Worm (Caenorhabditis elegans) whole organism, L1 larva: Measurements from ENCODE around the gene spe-18.

Experiments used
- blmp-1 ChIP-seq: fragments of 150-350 bp; optimal IDR thresholded peaks from 2 replicates; lab custom pipeline; 2014; ENCODE audit warnings: missing biosample characterization, missing genetic modification characterization
- ceh-82 ChIP-seq, 3 experiments: fragments of 150-350 bp in 1 of 3; sonication (generic microtip) in 2 of 3; optimal IDR thresholded peaks; 2 replicates each; lab custom pipeline; 2014 to 2017; ENCODE audit warnings: missing biosample characterization in 3 of 3, missing genetic modification characterization in 3 of 3
- fos-1 ChIP-seq: fragments of 150-350 bp; optimal IDR thresholded peaks from 2 replicates; lab custom pipeline; 2014; ENCODE audit warnings: missing biosample characterization, missing genetic modification characterization
- jun-1 ChIP-seq: fragments of 150-350 bp; optimal IDR thresholded peaks from 2 replicates; lab custom pipeline; 2014; ENCODE audit warnings: missing biosample characterization, missing genetic modification reagents, missing genetic modification characterization
- lin-15B ChIP-seq: fragments of 150-350 bp; sonication (generic microtip); optimal IDR thresholded peaks from 3 replicates; lab custom pipeline; 2014; ENCODE audit warnings: missing biosample characterization, missing genetic modification characterization
- nhr-28 ChIP-seq: fragments of 150-350 bp; optimal IDR thresholded peaks from 2 replicates; lab custom pipeline; 2014; ENCODE audit warnings: missing biosample characterization, missing genetic modification characterization
- nhr-84 ChIP-seq: sonication (generic microtip); optimal IDR thresholded peaks from 2 replicates; lab custom pipeline; 2017; ENCODE audit warnings: missing biosample characterization, missing genetic modification characterization
- pag-3 ChIP-seq: sonication (generic microtip); optimal IDR thresholded peaks from 2 replicates; lab custom pipeline; 2017; ENCODE audit warnings: missing genetic modification characterization, mild to moderate bottlenecking, missing compliant biosample characterization, antibody characterized with exemption, borderline replicate concordance; ENCODE audit not compliant: insufficient read depth
- skn-1 ChIP-seq: fragments of 150-350 bp; optimal IDR thresholded peaks from 2 replicates; lab custom pipeline; 2014; ENCODE audit warnings: missing biosample characterization, missing genetic modification characterization
- snpc-4 ChIP-seq: fragments of 150-350 bp; optimal IDR thresholded peaks from 2 replicates; lab custom pipeline; 2014; ENCODE audit warnings: missing biosample characterization, missing genetic modification characterization
- snu-23 ChIP-seq: sonication (generic microtip); optimal IDR thresholded peaks from 2 replicates; lab custom pipeline; 2016; ENCODE audit warnings: missing genetic modification characterization, missing compliant biosample characterization
- sup-37 ChIP-seq: fragments of 200-800 bp; sonication (Bioruptor generic); optimal IDR thresholded peaks from 2 replicates; lab custom pipeline; 2018; ENCODE audit warnings: mild to moderate bottlenecking, missing genetic modification characterization, missing compliant biosample characterization

DNA sequence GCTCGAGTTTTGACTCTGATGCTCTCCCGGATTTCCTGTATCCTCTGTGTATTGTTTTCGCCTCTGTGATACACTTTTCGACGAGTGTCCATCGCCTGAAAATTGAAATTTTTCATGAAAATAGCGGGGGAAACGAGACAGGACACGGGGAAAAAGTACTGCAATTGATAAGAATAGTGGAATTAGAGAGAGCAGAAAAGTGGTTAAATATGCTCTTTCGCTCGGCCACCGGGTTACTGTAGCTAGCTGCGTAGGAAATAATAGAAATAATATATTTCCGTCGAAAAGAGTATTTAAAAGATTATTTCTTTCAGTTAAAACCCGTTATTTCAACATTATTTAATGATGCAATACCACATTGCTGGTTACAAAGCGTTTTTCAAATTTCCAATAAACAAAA, 36.5 kb downstream of the spe-18 start, which contains the start of gene rict-1:
- no peak for TF ChIP-seq sup-37 (GFP tag; lab: Kevin White, UChicago)
- no peak for TF ChIP-seq snu-23 (GFP tag; lab: Kevin White, UChicago)
- no peak for TF ChIP-seq skn-1 (tag; lab: Kevin White, UChicago)
- no peak for TF ChIP-seq nhr-84 (tag; lab: Kevin White, UChicago)
- no peak for TF ChIP-seq lin-15B (tag; lab: Kevin White, UChicago)
- TF ChIP-seq jun-1, result no peak
- TF ChIP-seq pag-3, result no peak
- TF ChIP-seq fos-1 (tag; lab: Kevin White, UChicago), result no peak
- TF ChIP-seq nhr-28, result no peak
- TF ChIP-seq ceh-82 (tag; optimal IDR thresholded peaks at IDR 0.05; lab: Kevin White, UChicago), result no peak
- TF ChIP-seq snpc-4, result no peak
- TF ChIP-seq blmp-1 (tag; lab: Kevin White, UChicago), result no peak
